Worm (Caenorhabditis elegans) whole organism, late embryonic: ENCODE measurements around the gene aff-1.

Experiments used
- C08G9.2 ChIP-seq: sonication (generic microtip); optimal IDR thresholded peaks from 2 replicates; lab custom pipeline; 2016; ENCODE audit warnings: mild to moderate bottlenecking, missing genetic modification characterization, moderate library complexity, missing compliant biosample characterization
- ceh-22 ChIP-seq: sonication (generic microtip); optimal IDR thresholded peaks from 2 replicates; lab custom pipeline; 2017; ENCODE audit warnings: missing biosample characterization, missing genetic modification characterization
- ets-4 ChIP-seq: sonication (generic microtip); optimal IDR thresholded peaks from 2 replicates; lab custom pipeline; 2016; ENCODE audit warnings: missing genetic modification characterization, missing compliant biosample characterization
- fax-1 ChIP-seq: sonication (generic microtip); optimal IDR thresholded peaks from 2 replicates; lab custom pipeline; 2016; ENCODE audit warnings: missing genotype, missing genetic modification characterization, missing compliant biosample characterization
- gmeb-2 ChIP-seq: sonication (generic microtip); optimal IDR thresholded peaks from 2 replicates; lab custom pipeline; 2016; ENCODE audit warnings: missing genetic modification characterization, inconsistent platforms, missing compliant biosample characterization
- unc-3 ChIP-seq, 2 experiments: fragments of 200-800 bp in 1 of 2; sonication (Bioruptor generic) in 1 of 2; sonication (generic microtip) in 1 of 2; conservative IDR thresholded peaks in 1 of 2; optimal IDR thresholded peaks in 1 of 2; 2 replicates each; pipeline versions ENCODE4 v1.3.6 to Lab custom; 2016 to 2022; ENCODE audit warnings: missing compliant biosample characterization in 2 of 2, missing genetic modification characterization in 2 of 2, missing genetic modification reagents in 1 of 2
- zip-5 ChIP-seq: sonication (generic microtip); optimal IDR thresholded peaks from 2 replicates; lab custom pipeline; 2016; ENCODE audit warnings: missing genetic modification characterization, missing compliant biosample characterization

ce11 chrII:6890095-6890494 lies 26.5 kb upstream of the aff-1 start, which contains the start of gene acer-1:
- no peak for TF ChIP-seq ceh-22 (tag; lab: Kevin White, UChicago)
- TF ChIP-seq fax-1 (tag; lab: Kevin White, UChicago), result no peak
- no peak for TF ChIP-seq ets-4
- no peak for TF ChIP-seq unc-3 (GFP tag; conservative IDR thresholded peaks at IDR 0.05; lab: Robert Waterston, UW)
- TF ChIP-seq unc-3 (tag; optimal IDR thresholded peaks at IDR 0.05; lab: Kevin White, UChicago), result no peak
- TF ChIP-seq C08G9.2 (tag; lab: Kevin White, UChicago), result no peak
- TF ChIP-seq gmeb-2, result no peak
- no peak for TF ChIP-seq zip-5 (tag; lab: Kevin White, UChicago)
